Worm (Caenorhabditis elegans) whole organism, late embryonic: Measurements from ENCODE around the gene C27F2.10.
A peak's percentile ranks its signal among the peaks of the same experiment; 100 is the strongest.

Experiments used
- C08G9.2 ChIP-seq: sonication (generic microtip); optimal IDR thresholded peaks from 2 replicates; lab custom pipeline; 2016; ENCODE audit warnings: mild to moderate bottlenecking, missing genetic modification characterization, moderate library complexity, missing compliant biosample characterization
- C38D4.7 ChIP-seq: fragments of 200-800 bp; sonication (Bioruptor generic); optimal IDR thresholded peaks from 2 replicates; lab custom pipeline; 2018; ENCODE audit warnings: mild to moderate bottlenecking, missing genetic modification characterization, moderate library complexity, missing compliant biosample characterization
- F13H6.1 ChIP-seq: sonication (generic microtip); optimal IDR thresholded peaks from 2 replicates; lab custom pipeline; 2016; ENCODE audit warnings: missing genetic modification characterization, missing compliant biosample characterization
- K02D7.2 ChIP-seq: sonication (generic microtip); optimal IDR thresholded peaks from 2 replicates; lab custom pipeline; 2017; ENCODE audit warnings: mild to moderate bottlenecking, missing genetic modification characterization, missing compliant biosample characterization
- K09A11.1 ChIP-seq: sonication (generic microtip); optimal IDR thresholded peaks from 2 replicates; lab custom pipeline; 2017; ENCODE audit warnings: antibody characterized with exemption, mild to moderate bottlenecking, missing genetic modification characterization, missing compliant biosample characterization; ENCODE audit not compliant: insufficient read depth
- T23F11.4 ChIP-seq: fragments of 200-800 bp; sonication (Bioruptor generic); optimal IDR thresholded peaks from 2 replicates; lab custom pipeline; 2018; ENCODE audit warnings: mild to moderate bottlenecking, missing genetic modification characterization, missing compliant biosample characterization
- Y22D7AL.16 ChIP-seq: sonication (generic microtip); optimal IDR thresholded peaks from 2 replicates; lab custom pipeline; 2016; ENCODE audit warnings: missing genetic modification characterization, missing compliant biosample characterization
- ahr-1 ChIP-seq: sonication (generic microtip); optimal IDR thresholded peaks from 2 replicates; lab custom pipeline; 2016; ENCODE audit warnings: missing genetic modification characterization, missing compliant biosample characterization
- ama-1 ChIP-seq: fragments of 150-350 bp; optimal IDR thresholded peaks from 2 replicates; lab custom pipeline; 2014
- ceh-14 ChIP-seq: sonication (generic microtip); optimal IDR thresholded peaks from 2 replicates; lab custom pipeline; 2016; ENCODE audit warnings: missing genotype, missing genetic modification characterization, missing compliant biosample characterization
- ceh-2 ChIP-seq: sonication (generic microtip); optimal IDR thresholded peaks from 2 replicates; lab custom pipeline; 2016; ENCODE audit warnings: missing genotype, missing genetic modification characterization, missing compliant biosample characterization
- ceh-34 ChIP-seq: sonication (generic microtip); optimal IDR thresholded peaks from 2 replicates; lab custom pipeline; 2016; ENCODE audit warnings: mild to moderate bottlenecking, missing genetic modification characterization, missing compliant biosample characterization
- ceh-45 ChIP-seq: fragments of 200-800 bp; sonication (Bioruptor generic); IDR thresholded peaks from 2 replicates; pipeline ENCODE4 v1.3.6; 2022; ENCODE audit warnings: missing genetic modification reagents, missing genetic modification characterization, missing compliant biosample characterization
- ceh-48 ChIP-seq: sonication (generic microtip); optimal IDR thresholded peaks from 2 replicates; lab custom pipeline; 2016; ENCODE audit warnings: missing genetic modification characterization, inconsistent platforms, missing compliant biosample characterization
- ceh-6 ChIP-seq: fragments of 200-800 bp; sonication (Bioruptor generic); optimal IDR thresholded peaks from 2 replicates; lab custom pipeline; 2018; ENCODE audit warnings: mild to moderate bottlenecking, missing genetic modification characterization, missing compliant biosample characterization
- ceh-9 ChIP-seq: sonication (generic microtip); optimal IDR thresholded peaks from 2 replicates; lab custom pipeline; 2016; ENCODE audit warnings: mild to moderate bottlenecking, missing genetic modification characterization, inconsistent platforms, missing compliant biosample characterization
- che-1 ChIP-seq: sonication (generic microtip); optimal IDR thresholded peaks from 2 replicates; lab custom pipeline; 2016; ENCODE audit warnings: mild to moderate bottlenecking, missing genetic modification characterization, missing compliant biosample characterization
- dmd-4 ChIP-seq: sonication (generic microtip); optimal IDR thresholded peaks from 2 replicates; lab custom pipeline; 2016; ENCODE audit warnings: borderline replicate concordance, missing genetic modification characterization, missing compliant biosample characterization
- dve-1 ChIP-seq: sonication (generic microtip); optimal IDR thresholded peaks from 2 replicates; lab custom pipeline; 2017; ENCODE audit warnings: antibody characterized with exemption, mild to moderate bottlenecking, missing genetic modification characterization, missing compliant biosample characterization
- elt-2 ChIP-seq: sonication (generic microtip); optimal IDR thresholded peaks from 2 replicates; lab custom pipeline; 2016; ENCODE audit warnings: missing genetic modification reagents, missing genetic modification characterization, missing compliant biosample characterization
- fax-1 ChIP-seq: sonication (generic microtip); optimal IDR thresholded peaks from 2 replicates; lab custom pipeline; 2016; ENCODE audit warnings: missing genotype, missing genetic modification characterization, missing compliant biosample characterization
- fkh-10 ChIP-seq: fragments of 150-350 bp; optimal IDR thresholded peaks from 2 replicates; lab custom pipeline; 2014; ENCODE audit warnings: missing biosample characterization, missing genetic modification reagents, missing genetic modification characterization
- fkh-6 ChIP-seq: sonication (generic microtip); optimal IDR thresholded peaks from 2 replicates; lab custom pipeline; 2016; ENCODE audit warnings: missing genetic modification characterization, missing compliant biosample characterization
- hlh-13 ChIP-seq: fragments of 200-800 bp; sonication (Bioruptor generic); optimal IDR thresholded peaks from 2 replicates; lab custom pipeline; 2018; ENCODE audit warnings: mild to moderate bottlenecking, missing genetic modification characterization, missing compliant biosample characterization
- hlh-15 ChIP-seq: sonication (generic microtip); optimal IDR thresholded peaks from 2 replicates; lab custom pipeline; 2016; ENCODE audit warnings: missing genetic modification characterization, missing compliant biosample characterization
- hlh-6 ChIP-seq: sonication (generic microtip); optimal IDR thresholded peaks from 2 replicates; lab custom pipeline; 2016; ENCODE audit warnings: missing genotype, missing genetic modification characterization, missing compliant biosample characterization
- hlh-8 ChIP-seq: sonication (generic microtip); optimal IDR thresholded peaks from 2 replicates; lab custom pipeline; 2016; ENCODE audit warnings: missing genotype, missing genetic modification characterization, missing compliant biosample characterization
- madf-2 ChIP-seq: sonication (generic microtip); optimal IDR thresholded peaks from 2 replicates; lab custom pipeline; 2017; ENCODE audit warnings: missing genetic modification characterization, missing compliant biosample characterization
- mec-3 ChIP-seq: sonication (generic microtip); optimal IDR thresholded peaks from 2 replicates; lab custom pipeline; 2016; ENCODE audit warnings: borderline replicate concordance, missing genetic modification characterization, missing compliant biosample characterization
- nfya-1 ChIP-seq: sonication (generic microtip); optimal IDR thresholded peaks from 2 replicates; lab custom pipeline; 2017; ENCODE audit warnings: missing genetic modification characterization, mild to moderate bottlenecking, missing compliant biosample characterization, antibody characterized with exemption, moderate library complexity
- npax-4 ChIP-seq: sonication (generic microtip); optimal IDR thresholded peaks from 2 replicates; lab custom pipeline; 2016; ENCODE audit warnings: missing genetic modification characterization, missing compliant biosample characterization
- odd-2 ChIP-seq: sonication (generic microtip); optimal IDR thresholded peaks from 2 replicates; lab custom pipeline; 2017; ENCODE audit warnings: antibody characterized with exemption, mild to moderate bottlenecking, missing genetic modification characterization, missing compliant biosample characterization
- pag-3 ChIP-seq: sonication (generic microtip); optimal IDR thresholded peaks from 2 replicates; lab custom pipeline; 2016; ENCODE audit warnings: missing compliant biosample characterization, missing genetic modification characterization, borderline replicate concordance
- pha-2 ChIP-seq: sonication (generic microtip); optimal IDR thresholded peaks from 2 replicates; lab custom pipeline; 2017; ENCODE audit warnings: mild to moderate bottlenecking, missing genetic modification characterization, missing compliant biosample characterization
- pqm-1 ChIP-seq: sonication (generic microtip); optimal IDR thresholded peaks from 2 replicates; lab custom pipeline; 2016; ENCODE audit warnings: missing genetic modification characterization, missing compliant biosample characterization
- ref-2 ChIP-seq: sonication (generic microtip); optimal IDR thresholded peaks from 2 replicates; lab custom pipeline; 2016; ENCODE audit warnings: missing genetic modification characterization, missing compliant biosample characterization
- rnt-1 ChIP-seq: sonication (generic microtip); optimal IDR thresholded peaks from 2 replicates; lab custom pipeline; 2016; ENCODE audit warnings: missing genetic modification characterization, missing compliant biosample characterization
- sdc-2 ChIP-seq: sonication (generic microtip); optimal IDR thresholded peaks from 2 replicates; lab custom pipeline; 2016; ENCODE audit warnings: missing genotype, missing genetic modification characterization, missing compliant biosample characterization
- sox-2 ChIP-seq: fragments of 200-800 bp; sonication (Bioruptor generic); IDR thresholded peaks from 2 replicates; pipeline ENCODE4 v1.3.6; 2022; ENCODE audit warnings: missing genetic modification reagents, missing genetic modification characterization, missing compliant biosample characterization
- sox-4 ChIP-seq: sonication (generic microtip); optimal IDR thresholded peaks from 2 replicates; lab custom pipeline; 2017; ENCODE audit warnings: mild to moderate bottlenecking, missing genetic modification characterization, inconsistent platforms, missing compliant biosample characterization
- syd-9 ChIP-seq: sonication (generic microtip); optimal IDR thresholded peaks from 2 replicates; lab custom pipeline; 2016; ENCODE audit warnings: mild to moderate bottlenecking, missing genetic modification characterization, moderate library complexity, missing compliant biosample characterization
- tbx-2 ChIP-seq: sonication (generic microtip); optimal IDR thresholded peaks from 2 replicates; lab custom pipeline; 2016; ENCODE audit warnings: missing genetic modification characterization, missing compliant biosample characterization
- tbx-7 ChIP-seq: sonication (generic microtip); optimal IDR thresholded peaks from 2 replicates; lab custom pipeline; 2016; ENCODE audit warnings: missing genotype, missing genetic modification characterization, missing compliant biosample characterization
- unc-3 ChIP-seq, 2 experiments: fragments of 200-800 bp in 1 of 2; sonication (Bioruptor generic) in 1 of 2; sonication (generic microtip) in 1 of 2; conservative IDR thresholded peaks in 1 of 2; optimal IDR thresholded peaks in 1 of 2; 2 replicates each; pipeline versions ENCODE4 v1.3.6 to Lab custom; 2016 to 2022; ENCODE audit warnings: missing compliant biosample characterization in 2 of 2, missing genetic modification characterization in 2 of 2, missing genetic modification reagents in 1 of 2
- zip-5 ChIP-seq: sonication (generic microtip); optimal IDR thresholded peaks from 2 replicates; lab custom pipeline; 2016; ENCODE audit warnings: missing genetic modification characterization, missing compliant biosample characterization

The C27F2.10 gene

ce11 chrIII:5018116-5018689 is 31.5 kb upstream of the C27F2.10 start, which contains the start of gene wip-1 (continued):
- TF ChIP-seq fkh-10 (no peak), ceh-2 (tag; lab: Kevin White, UChicago) (peak; percentile 69), ceh-14 (tag; lab: Kevin White, UChicago) (peak; percentile 89), tbx-7 (tag; lab: Kevin White, UChicago) (peak; percentile 51), ahr-1 (tag; lab: Kevin White, UChicago) (peak; percentile 32), K09A11.1 (tag; lab: Kevin White, UChicago) (peak; percentile 80), ceh-34 (peak; percentile 94), Y22D7AL.16 (tag; lab: Kevin White, UChicago) (peak; percentile 17), F13H6.1 (tag; lab: Kevin White, UChicago) (peak; percentile 80), fkh-6 (tag; lab: Kevin White, UChicago) (peak; percentile 60), pag-3 (no peak), nfya-1 (peak; percentile 94), ceh-9 (no peak), mec-3 (tag; lab: Kevin White, UChicago) (no peak), unc-3 (GFP tag; conservative IDR thresholded peaks at IDR 0.05; lab: Robert Waterston, UW) (0 out of 2 replicates have a peak, but pooled peaks have one; percentile 51), unc-3 (tag; optimal IDR thresholded peaks at IDR 0.05; lab: Kevin White, UChicago) (peak; percentile 71), madf-2 (tag; lab: Kevin White, UChicago) (peak; percentile 81), pqm-1 (tag; lab: Kevin White, UChicago) (peak; percentile 72), K02D7.2 (tag; lab: Kevin White, UChicago) (no peak), npax-4 (tag; lab: Kevin White, UChicago) (no peak)
- TF ChIP-seq, all 69 proteins: peak for 51

ce11 chrIII:5017550-5017949 is 30.9 kb upstream of the C27F2.10 start, which contains the start of gene larp-1:
Gene larp-1, minus strand, starts transcription at chrIII:5017650.
- TF ChIP-seq sdc-2 (no peak), hlh-13 (GFP tag; lab: Kevin White, UChicago) (no peak), fkh-10 (no peak), ceh-45 (GFP tag; lab: Robert Waterston, UW) (no peak)

- no peak for TF ChIP-seq hlh-15
- peak; percentile 39 for TF ChIP-seq fax-1
- peak; percentile 51 for TF ChIP-seq pag-3
- peak; percentile 43 for TF ChIP-seq ceh-48 (tag; lab: Kevin White, UChicago)
- no peak for TF ChIP-seq che-1 (tag; lab: Kevin White, UChicago)
- TF ChIP-seq hlh-13 (GFP tag; lab: Kevin White, UChicago) = no peak
- TF ChIP-seq F13H6.1 (tag; lab: Kevin White, UChicago) = peak; percentile 86
- peak; percentile 65 for TF ChIP-seq hlh-8
- no peak for TF ChIP-seq fkh-6 (tag; lab: Kevin White, UChicago)
- TF ChIP-seq elt-2 (tag; lab: Kevin White, UChicago) = peak; percentile 20
- TF ChIP-seq zip-5 = no peak
- peak; percentile 48 for TF ChIP-seq C08G9.2 (tag; lab: Kevin White, UChicago)
- peak; percentile 22 for TF ChIP-seq dmd-4
- TF ChIP-seq pha-2 (tag; lab: Kevin White, UChicago) = peak; percentile 70
- TF ChIP-seq ceh-9 = no peak
- peak; percentile 51 for TF ChIP-seq T23F11.4 (GFP tag; lab: Kevin White, UChicago)
- peak; percentile 70 for TF ChIP-seq ceh-2 (tag; lab: Kevin White, UChicago)
- peak; percentile 90 for TF ChIP-seq rnt-1 (tag; lab: Kevin White, UChicago)
- peak; percentile 83 for TF ChIP-seq syd-9 (tag; lab: Kevin White, UChicago)
- peak; percentile 38 for TF ChIP-seq dve-1 (tag; lab: Kevin White, UChicago)
- TF ChIP-seq sox-2 (GFP tag; lab: Robert Waterston, UW) = peak; percentile 53; the same call in 1 of the 2 replicates
- no peak for TF ChIP-seq C38D4.7
- peak; percentile 29 for TF ChIP-seq odd-2 (tag; lab: Kevin White, UChicago)
- no peak for TF ChIP-seq tbx-7 (tag; lab: Kevin White, UChicago)
- TF ChIP-seq tbx-2 (tag; lab: Kevin White, UChicago) = peak; percentile 97
- TF ChIP-seq sox-4 = peak; percentile 32
- TF ChIP-seq ref-2 (tag; lab: Kevin White, UChicago) = peak; percentile 92
- no peak for TF ChIP-seq ama-1 (lab: Kevin White, UChicago)
- TF ChIP-seq hlh-6 = peak; percentile 54
- TF ChIP-seq fkh-10 = peak; percentile 35
- peak; percentile 96 for TF ChIP-seq nfya-1
- TF ChIP-seq K09A11.1 (tag; lab: Kevin White, UChicago) = peak; percentile 28
- no peak for TF ChIP-seq ahr-1 (tag; lab: Kevin White, UChicago)
- no peak for TF ChIP-seq ceh-6 (GFP tag; lab: Kevin White, UChicago)
- TF ChIP-seq ceh-34 = peak; percentile 91
These were observed 27.2 kb upstream of the C27F2.10 start for ce11 chrIII:5013915-5014346.
